Fruit fly (Drosophila melanogaster) whole organism, embryonic: ENCODE data around the gene Nnp-1.
A peak's percentile ranks its signal among the peaks of the same experiment; 100 is the strongest.

ENCODE experiments used
- ATbp ChIP-seq: fragments of 200-800 bp; sonication (Bioruptor generic); optimal IDR thresholded peaks from 2 replicates; lab custom pipeline; 2017; ENCODE audit warnings: missing biosample characterization, mild to moderate bottlenecking, missing genetic modification characterization, missing genetic modification reagents
- CG11398 ChIP-seq: fragments of 200-800 bp; sonication (Bioruptor generic); optimal IDR thresholded peaks from 2 replicates; lab custom pipeline; 2016; ENCODE audit warnings: missing biosample characterization, missing genetic modification characterization
- CG12236 ChIP-seq: fragments of 200-800 bp; sonication (Bioruptor generic); optimal IDR thresholded peaks from 2 replicates; lab custom pipeline; 2016; ENCODE audit warnings: missing biosample characterization, missing genetic modification characterization
- CG12659 ChIP-seq: fragments of 200-800 bp; sonication (Bioruptor generic); optimal IDR thresholded peaks from 3 replicates; lab custom pipeline; 2017; ENCODE audit warnings: mild to moderate bottlenecking, missing biosample characterization, missing genetic modification reagents, missing genetic modification characterization
- CG13296 ChIP-seq: fragments of 200-800 bp; sonication (Bioruptor generic); optimal IDR thresholded peaks from 3 replicates; lab custom pipeline; 2018; ENCODE audit warnings: missing biosample characterization, mild to moderate bottlenecking, missing genetic modification characterization
- CG13894 ChIP-seq: fragments of 200-800 bp; sonication (Bioruptor generic); optimal IDR thresholded peaks from 3 replicates; lab custom pipeline; 2018; ENCODE audit warnings: missing biosample characterization, mild to moderate bottlenecking, missing genetic modification characterization, moderate library complexity
- CG14667 ChIP-seq: fragments of 200-800 bp; sonication (Bioruptor generic); IDR thresholded peaks from 2 replicates; pipeline ENCODE4 v1.3.6; 2022; ENCODE audit warnings: missing biosample characterization, missing genetic modification characterization
- CG17568 ChIP-seq: fragments of 200-800 bp; sonication (Bioruptor generic); optimal IDR thresholded peaks from 2 replicates; lab custom pipeline; 2018; ENCODE audit warnings: missing biosample characterization, mild to moderate bottlenecking, missing genetic modification characterization, moderate library complexity
- CG18011 ChIP-seq: fragments of 200-800 bp; sonication (Bioruptor generic); optimal IDR thresholded peaks from 2 replicates; lab custom pipeline; 2017; ENCODE audit warnings: missing biosample characterization, missing genetic modification characterization, mild to moderate bottlenecking, moderate library complexity, missing genotype
- CG2129 ChIP-seq: fragments of 200-800 bp; sonication (Bioruptor generic); IDR thresholded peaks from 2 replicates; pipeline ENCODE4 v1.3.6; 2022; ENCODE audit warnings: missing biosample characterization, missing genetic modification characterization; ENCODE audit not compliant: partially characterized antibody
- CG2889 ChIP-seq: fragments of 200-800 bp; sonication (Bioruptor generic); IDR thresholded peaks from 3 replicates; pipeline ENCODE4 v1.3.6; 2022; ENCODE audit warnings: missing biosample characterization, missing genetic modification characterization
- CG30431 ChIP-seq: fragments of 200-800 bp; sonication (Bioruptor generic); optimal IDR thresholded peaks from 2 replicates; lab custom pipeline; 2017; ENCODE audit warnings: missing biosample characterization, missing genetic modification characterization
- CG3726 ChIP-seq: fragments of 200-800 bp; sonication (Bioruptor generic); IDR thresholded peaks from 3 replicates; pipeline ENCODE4, ENCODE4 v1.3.6; 2022; ENCODE audit warnings: missing biosample characterization, missing genetic modification characterization
- CG3995 ChIP-seq: fragments of 200-800 bp; sonication (Bioruptor generic); optimal IDR thresholded peaks from 3 replicates; lab custom pipeline; 2016; ENCODE audit warnings: missing biosample characterization, missing genetic modification characterization
- CG5953 ChIP-seq: fragments of 200-800 bp; sonication (Bioruptor generic); IDR thresholded peaks from 2 replicates; pipeline ENCODE4 v1.3.6; 2022; ENCODE audit warnings: missing biosample characterization, missing genetic modification characterization
- CkIIα-i1 ChIP-seq: fragments of 200-800 bp; sonication (Bioruptor generic); IDR thresholded peaks from 2 replicates; pipeline ENCODE4 v1.3.6; 2022; ENCODE audit warnings: missing biosample characterization, missing genetic modification characterization
- Deaf1 ChIP-seq: fragments of 200-800 bp; optimal IDR thresholded peaks from 3 replicates; lab custom pipeline; 2019; ENCODE audit warnings: missing biosample characterization, mild to moderate bottlenecking, missing genetic modification characterization, moderate library complexity
- Dip3 ChIP-seq: fragments of 200-800 bp; sonication (Bioruptor generic); optimal IDR thresholded peaks from 3 replicates; lab custom pipeline; 2016; ENCODE audit warnings: missing biosample characterization, missing genetic modification characterization
- Eip74EF ChIP-seq, 2 experiments: fragments of 200-800 bp in 1 of 2; fragments of >200 bp in 1 of 2; sonication (Bioruptor generic) in 1 of 2; optimal IDR thresholded peaks; 2 replicates each; lab custom pipeline; 2017 to 2019; ENCODE audit warnings: missing biosample characterization in 2 of 2, missing genetic modification characterization in 2 of 2, mild to moderate bottlenecking in 1 of 2, moderate library complexity in 1 of 2
- Fer2 ChIP-seq: fragments of 200-800 bp; sonication (Bioruptor generic); optimal IDR thresholded peaks from 2 replicates; lab custom pipeline; 2018; ENCODE audit warnings: missing biosample characterization, mild to moderate bottlenecking, missing genetic modification characterization, moderate library complexity
- HHEX ChIP-seq: fragments of 200-800 bp; sonication (Bioruptor generic); optimal IDR thresholded peaks from 3 replicates; lab custom pipeline; 2017; ENCODE audit warnings: missing biosample characterization, mild to moderate bottlenecking, missing genetic modification characterization, missing genetic modification reagents
- HmgD ChIP-seq: fragments of 200-800 bp; sonication (Bioruptor generic); optimal IDR thresholded peaks from 3 replicates; lab custom pipeline; 2016; ENCODE audit warnings: missing biosample characterization, missing genetic modification characterization
- Hmr ChIP-seq: fragments of 200-800 bp; sonication (Bioruptor generic); optimal IDR thresholded peaks from 3 replicates; lab custom pipeline; 2017; ENCODE audit warnings: mild to moderate bottlenecking, missing biosample characterization, missing genetic modification reagents, missing genetic modification characterization
- Hr3 ChIP-seq: fragments of 200-800 bp; sonication (Bioruptor generic); optimal IDR thresholded peaks from 3 replicates; lab custom pipeline; 2016; ENCODE audit warnings: missing biosample characterization, missing genetic modification characterization
- Hr51 ChIP-seq, 2 experiments: fragments of 200-800 bp; sonication (Bioruptor generic); optimal IDR thresholded peaks; 2 replicates in 1 of 2; 3 replicates in 1 of 2; lab custom pipeline; 2016 to 2018; ENCODE audit warnings: missing biosample characterization in 2 of 2, missing genetic modification characterization in 2 of 2, mild to moderate bottlenecking in 1 of 2, moderate library complexity in 1 of 2
- Hsf ChIP-seq: fragments of 200-800 bp; sonication (Bioruptor generic); optimal IDR thresholded peaks from 3 replicates; lab custom pipeline; 2016; ENCODE audit warnings: missing biosample characterization, missing genetic modification characterization
- Lhr ChIP-seq: fragments of 200-800 bp; sonication (Bioruptor generic); optimal IDR thresholded peaks from 3 replicates; lab custom pipeline; 2017; ENCODE audit warnings: mild to moderate bottlenecking, missing biosample characterization, missing genetic modification reagents, missing genetic modification characterization
- Lim3 ChIP-seq: fragments of 200-800 bp; sonication (Bioruptor generic); IDR thresholded peaks from 2 replicates; pipeline ENCODE4 v1.3.6; 2022; ENCODE audit warnings: missing biosample characterization, missing genetic modification characterization
- Nf-YA ChIP-seq: fragments of 200-800 bp; sonication (Bioruptor generic); IDR thresholded peaks from 2 replicates; pipeline ENCODE4 v1.3.6; 2022; ENCODE audit warnings: missing biosample characterization, missing genetic modification characterization
- Opbp ChIP-seq: fragments of 200-800 bp; sonication (Bioruptor generic); IDR thresholded peaks from 3 replicates; pipeline ENCODE4 v1.3.6; 2022; ENCODE audit warnings: missing biosample characterization, missing genetic modification characterization; ENCODE audit not compliant: partially characterized antibody
- Scr ChIP-seq: fragments of 200-800 bp; sonication (Bioruptor generic); IDR thresholded peaks from 2 replicates; pipeline ENCODE4 v1.3.6; 2022; ENCODE audit warnings: missing biosample characterization, missing genetic modification characterization; ENCODE audit not compliant: partially characterized antibody
- Tbp ChIP-seq: fragments of >200 bp; optimal IDR thresholded peaks from 2 replicates; lab custom pipeline; 2018; ENCODE audit warnings: missing biosample characterization, missing genetic modification characterization
- cato ChIP-seq: fragments of 200-800 bp; sonication (Bioruptor generic); optimal IDR thresholded peaks from 2 replicates; lab custom pipeline; 2016; ENCODE audit warnings: missing biosample characterization, missing genetic modification characterization, borderline replicate concordance
- crp ChIP-seq, 2 experiments: fragments of 200-800 bp; sonication (Bioruptor generic); optimal IDR thresholded peaks; 2 replicates in 1 of 2; 3 replicates in 1 of 2; lab custom pipeline; 2017; ENCODE audit warnings: missing biosample characterization in 2 of 2, missing genetic modification characterization in 2 of 2, mild to moderate bottlenecking in 1 of 2, moderate library complexity in 1 of 2
- fd96Cb ChIP-seq: fragments of 200-800 bp; sonication (Bioruptor generic); optimal IDR thresholded peaks from 2 replicates; lab custom pipeline; 2018; ENCODE audit warnings: missing biosample characterization, mild to moderate bottlenecking, missing genetic modification characterization, moderate library complexity
- gem ChIP-seq: fragments of 200-800 bp; sonication (Bioruptor generic); optimal IDR thresholded peaks from 2 replicates; lab custom pipeline; 2019; ENCODE audit warnings: missing biosample characterization, mild to moderate bottlenecking, missing genetic modification characterization, moderate library complexity
- kah ChIP-seq: fragments of 200-800 bp; sonication (Bioruptor generic); optimal IDR thresholded peaks from 2 replicates; lab custom pipeline; 2018; ENCODE audit warnings: missing biosample characterization, mild to moderate bottlenecking, missing genetic modification characterization
- klu ChIP-seq: fragments of 200-800 bp; sonication (Bioruptor generic); IDR thresholded peaks from 2 replicates; pipeline ENCODE4 v1.3.6; 2022; ENCODE audit warnings: missing biosample characterization, missing genetic modification characterization
- nmo ChIP-seq: fragments of 200-800 bp; sonication (Bioruptor generic); optimal IDR thresholded peaks from 2 replicates; lab custom pipeline; 2018; ENCODE audit warnings: missing biosample characterization, mild to moderate bottlenecking, missing genetic modification characterization, moderate library complexity
- nom ChIP-seq: fragments of 200-800 bp; sonication (Bioruptor generic); optimal IDR thresholded peaks from 2 replicates; lab custom pipeline; 2017; ENCODE audit warnings: missing biosample characterization, missing genetic modification characterization, mild to moderate bottlenecking, moderate library complexity, missing genetic modification reagents
- pnt ChIP-seq: fragments of 200-800 bp; sonication (Bioruptor generic); optimal IDR thresholded peaks from 3 replicates; lab custom pipeline; 2016; ENCODE audit warnings: missing biosample characterization, missing genetic modification characterization
- ro ChIP-seq: fragments of 200-800 bp; sonication (Bioruptor generic); IDR thresholded peaks from 2 replicates; pipeline ENCODE4 v1.3.6; 2022; ENCODE audit warnings: missing biosample characterization, missing genetic modification characterization
- row ChIP-seq: fragments of 200-800 bp; sonication (Bioruptor generic); IDR thresholded peaks from 3 replicates; pipeline ENCODE4 v1.3.6; 2022; ENCODE audit warnings: missing biosample characterization, missing genetic modification characterization
- shn ChIP-seq: fragments of 200-800 bp; sonication (Bioruptor generic); optimal IDR thresholded peaks from 3 replicates; lab custom pipeline; 2016; ENCODE audit warnings: missing biosample characterization, missing genetic modification characterization
- sob ChIP-seq: fragments of 200-800 bp; sonication (Bioruptor generic); IDR thresholded peaks from 2 replicates; pipeline ENCODE4 v1.3.6; 2022; ENCODE audit warnings: missing biosample characterization, missing genetic modification characterization
- sqz ChIP-seq: fragments of 200-800 bp; sonication (Bioruptor generic); optimal IDR thresholded peaks from 3 replicates; lab custom pipeline; 2018; ENCODE audit warnings: missing biosample characterization, mild to moderate bottlenecking, missing genetic modification characterization
- tap ChIP-seq: fragments of 200-800 bp; optimal IDR thresholded peaks from 3 replicates; lab custom pipeline; 2019; ENCODE audit warnings: missing biosample characterization, mild to moderate bottlenecking, missing genetic modification characterization, moderate library complexity
- tin ChIP-seq: fragments of 200-800 bp; sonication (Bioruptor generic); optimal IDR thresholded peaks from 3 replicates; lab custom pipeline; 2016; ENCODE audit warnings: missing biosample characterization, missing genetic modification characterization
- vfl ChIP-seq: fragments of 200-800 bp; sonication (Bioruptor generic); optimal IDR thresholded peaks from 2 replicates; lab custom pipeline; 2016; ENCODE audit warnings: missing biosample characterization, missing genetic modification characterization
- zfh1 ChIP-seq: fragments of 200-800 bp; sonication (Bioruptor generic); IDR thresholded peaks from 3 replicates; pipeline ENCODE4 v1.3.6; 2022; ENCODE audit warnings: missing biosample characterization, missing genetic modification characterization

Gene Nnp-1

dm6 chr2L:13368940-13369339 is 3.0 kb upstream of the Nnp-1 start, which contains the start of gene CG31855 (continued):
- TF ChIP-seq cato (GFP tag; lab: Kevin White, UChicago) = peak; percentile 47
- peak; percentile 52 for TF ChIP-seq Deaf1 (tag; lab: Kevin White, UChicago)
- peak; percentile 95 for TF ChIP-seq sob (GFP tag; lab: Robert Waterston, UW)
- peak; percentile 77 for TF ChIP-seq CG18011
- TF ChIP-seq Fer2 (tag; lab: Kevin White, UChicago) = peak; percentile 79
- TF ChIP-seq crp (GFP tag; optimal IDR thresholded peaks at IDR 0.05; lab: Kevin White, UChicago) = peak in 1 of 2 experiments; percentile 42
- TF ChIP-seq Eip74EF (GFP tag; optimal IDR thresholded peaks at IDR 0.05; lab: Kevin White, UChicago) = peak in 1 of 2 experiments; percentile 18
- TF ChIP-seq CG5953 (GFP tag; lab: Robert Waterston, UW) = peak; percentile 73
- TF ChIP-seq Opbp (GFP tag; lab: Robert Waterston, UW) = no peak
- peak; percentile 82 for TF ChIP-seq Hr3
- no peak for TF ChIP-seq CG11398 (GFP tag; lab: Kevin White, UChicago)
- TF ChIP-seq klu (GFP tag; lab: Robert Waterston, UW) = peak; percentile 62
- peak; percentile 28 for TF ChIP-seq CG30431
- peak; percentile 95 for TF ChIP-seq row
- TF ChIP-seq Lim3 = no peak
- TF ChIP-seq nom (GFP tag; lab: Kevin White, UChicago) = peak; percentile 73
- peak; percentile 92 for TF ChIP-seq CG13894
- TF ChIP-seq CG3995 (GFP tag; lab: Kevin White, UChicago) = peak; percentile 51
- peak; percentile 67 for TF ChIP-seq kah (GFP tag; lab: Kevin White, UChicago)
- peak; percentile 39; the same call in 1 of the 2 replicates for TF ChIP-seq ro
- no peak for TF ChIP-seq CG17568 (GFP tag; lab: Kevin White, UChicago)
- TF ChIP-seq Scr (GFP tag; lab: Robert Waterston, UW) = no peak
- peak; percentile 52; the same call in 1 of the 3 replicates for TF ChIP-seq CG3726 (GFP tag; lab: Robert Waterston, UW)
- TF ChIP-seq pnt (GFP tag; lab: Kevin White, UChicago) = peak; percentile 47
- TF ChIP-seq zfh1 (GFP tag; lab: Robert Waterston, UW) = peak; percentile 88
- TF ChIP-seq Tbp (GFP tag; lab: Kevin White, UChicago) = no peak
- TF ChIP-seq Hsf (GFP tag; lab: Kevin White, UChicago) = peak; percentile 80
- TF ChIP-seq CG13296 (GFP tag; lab: Kevin White, UChicago) = peak; percentile 89
- peak; percentile 62 for TF ChIP-seq Nf-YA (GFP tag; lab: Robert Waterston, UW)
- TF ChIP-seq CkIIα-i1 = no peak
- TF ChIP-seq tin (GFP tag; lab: Kevin White, UChicago) = peak; percentile 88
- peak; percentile 58 for TF ChIP-seq sqz
- peak; percentile 80 for TF ChIP-seq vfl (GFP tag; lab: Kevin White, UChicago)
- peak; percentile 77 for TF ChIP-seq HHEX (GFP tag; lab: Kevin White, UChicago)
- peak; percentile 61 for TF ChIP-seq ATbp (GFP tag; lab: Kevin White, UChicago)
- TF ChIP-seq Hmr = peak; percentile 85
- peak; percentile 51 for TF ChIP-seq Dip3 (GFP tag; lab: Kevin White, UChicago)
- no peak for TF ChIP-seq CG12236 (GFP tag; lab: Kevin White, UChicago)
- TF ChIP-seq tap (tag; lab: Kevin White, UChicago) = peak; percentile 66
- TF ChIP-seq gem (tag; lab: Kevin White, UChicago) = peak; percentile 85
- peak; percentile 57; the same call in 2 of the 3 replicates for TF ChIP-seq CG2889 (GFP tag; lab: Robert Waterston, UW)
- TF ChIP-seq shn (GFP tag; lab: Kevin White, UChicago) = peak; percentile 50
- peak; percentile 62 for TF ChIP-seq nmo (GFP tag; lab: Kevin White, UChicago)
- TF ChIP-seq CG14667 (GFP tag; lab: Robert Waterston, UW) = peak; percentile 64
- no peak for TF ChIP-seq HmgD (GFP tag; lab: Kevin White, UChicago)
- peak; percentile 12 for TF ChIP-seq Lhr (GFP tag; lab: Kevin White, UChicago)
- peak; percentile 91 for TF ChIP-seq CG12659 (GFP tag; lab: Kevin White, UChicago)
- peak; percentile 81 to 82 for TF ChIP-seq Hr51 (GFP tag; optimal IDR thresholded peaks at IDR 0.05; lab: Kevin White, UChicago)
- peak; percentile 61 for TF ChIP-seq fd96Cb (tag; lab: Kevin White, UChicago)
- TF ChIP-seq CG2129 = no peak
